Fruit fly (Drosophila melanogaster) whole organism, embryonic: Measurements from ENCODE around the gene CG6693.

ENCODE experiments used
- Atf-2 ChIP-seq: fragments of 200-800 bp; sonication (Bioruptor generic); optimal IDR thresholded peaks from 2 replicates; lab custom pipeline; 2016; ENCODE audit warnings: missing biosample characterization, missing genetic modification characterization
- Awh ChIP-seq: fragments of 200-800 bp; sonication (Bioruptor generic); IDR thresholded peaks from 2 replicates; pipeline ENCODE4, ENCODE4 v1.3.6; 2022; ENCODE audit warnings: missing biosample characterization, missing genetic modification characterization
- B-H1 ChIP-seq: fragments of 200-800 bp; sonication (Bioruptor generic); IDR thresholded peaks from 3 replicates; pipeline ENCODE4 v1.3.6; 2022; ENCODE audit warnings: missing biosample characterization, missing genetic modification characterization
- B-H2 ChIP-seq: fragments of 200-800 bp; sonication (Bioruptor generic); optimal IDR thresholded peaks from 2 replicates; lab custom pipeline; 2018; ENCODE audit warnings: missing biosample characterization, mild to moderate bottlenecking, missing genetic modification characterization
- Bteb2 ChIP-seq: fragments of 200-800 bp; sonication (Bioruptor generic); optimal IDR thresholded peaks from 2 replicates; lab custom pipeline; 2016; ENCODE audit warnings: missing biosample characterization, missing genetic modification characterization
- CG10321 ChIP-seq: fragments of 200-800 bp; sonication (Bioruptor generic); IDR thresholded peaks from 2 replicates; pipeline ENCODE4 v1.3.6; 2022; ENCODE audit warnings: missing biosample characterization, missing genetic modification characterization
- CG10431 ChIP-seq: fragments of 200-800 bp; sonication (Bioruptor generic); optimal IDR thresholded peaks from 3 replicates; lab custom pipeline; 2018; ENCODE audit warnings: missing biosample characterization, mild to moderate bottlenecking, missing genetic modification characterization
- CG11456 ChIP-seq: fragments of 200-800 bp; sonication (Bioruptor generic); IDR thresholded peaks from 3 replicates; pipeline ENCODE4 v1.3.6; 2022; ENCODE audit warnings: missing biosample characterization, missing genetic modification characterization
- CG11696 ChIP-seq: fragments of 200-800 bp; sonication (Bioruptor generic); IDR thresholded peaks from 2 replicates; pipeline ENCODE4 v1.3.6; 2022; ENCODE audit warnings: missing biosample characterization, missing genetic modification characterization
- CG12391 ChIP-seq: fragments of 200-800 bp; sonication (Bioruptor generic); optimal IDR thresholded peaks from 3 replicates; lab custom pipeline; 2018; ENCODE audit warnings: missing biosample characterization, mild to moderate bottlenecking, missing genetic modification characterization, moderate library complexity
- CG12942 ChIP-seq: fragments of 200-800 bp; sonication (Bioruptor generic); optimal IDR thresholded peaks from 3 replicates; lab custom pipeline; 2016; ENCODE audit warnings: missing biosample characterization, missing genetic modification characterization
- CG13894 ChIP-seq: fragments of 200-800 bp; sonication (Bioruptor generic); optimal IDR thresholded peaks from 3 replicates; lab custom pipeline; 2018; ENCODE audit warnings: missing biosample characterization, mild to moderate bottlenecking, missing genetic modification characterization, moderate library complexity
- CG14667 ChIP-seq: fragments of 200-800 bp; sonication (Bioruptor generic); IDR thresholded peaks from 2 replicates; pipeline ENCODE4 v1.3.6; 2022; ENCODE audit warnings: missing biosample characterization, missing genetic modification characterization
- CG1529 ChIP-seq: fragments of 200-800 bp; sonication (Bioruptor generic); optimal IDR thresholded peaks from 3 replicates; lab custom pipeline; 2018; ENCODE audit warnings: missing biosample characterization, missing genetic modification characterization
- CG15696 ChIP-seq: fragments of 200-800 bp; sonication (Bioruptor generic); optimal IDR thresholded peaks from 2 replicates; lab custom pipeline; 2019; ENCODE audit warnings: missing biosample characterization, mild to moderate bottlenecking, missing genetic modification characterization, moderate library complexity
- CG1603 ChIP-seq: fragments of 200-800 bp; sonication (Bioruptor generic); optimal IDR thresholded peaks from 2 replicates; lab custom pipeline; 2019; ENCODE audit warnings: missing biosample characterization, mild to moderate bottlenecking, missing genetic modification characterization, moderate library complexity
- CG1647 ChIP-seq: fragments of 200-800 bp; sonication (Bioruptor generic); optimal IDR thresholded peaks from 3 replicates; lab custom pipeline; 2016; ENCODE audit warnings: missing biosample characterization, missing genetic modification characterization
- CG17802 ChIP-seq: fragments of 200-800 bp; sonication (Bioruptor generic); optimal IDR thresholded peaks from 2 replicates; lab custom pipeline; 2018; ENCODE audit warnings: missing biosample characterization, mild to moderate bottlenecking, missing genetic modification characterization, moderate library complexity
- CG2875 ChIP-seq: fragments of 200-800 bp; sonication (Bioruptor generic); optimal IDR thresholded peaks from 2 replicates; lab custom pipeline; 2017; ENCODE audit warnings: missing biosample characterization, mild to moderate bottlenecking, missing genetic modification characterization, missing genetic modification reagents
- CG3407 ChIP-seq: fragments of 200-800 bp; sonication (Bioruptor generic); optimal IDR thresholded peaks from 2 replicates; lab custom pipeline; 2018; ENCODE audit warnings: missing biosample characterization, mild to moderate bottlenecking, missing genetic modification characterization
- CG4730 ChIP-seq: fragments of 200-800 bp; sonication (Bioruptor generic); IDR thresholded peaks from 2 replicates; pipeline ENCODE4 v1.3.6; 2022; ENCODE audit warnings: missing biosample characterization, missing genetic modification characterization
- CG6813 ChIP-seq: fragments of 200-800 bp; sonication (Bioruptor generic); optimal IDR thresholded peaks from 2 replicates; lab custom pipeline; 2017; ENCODE audit warnings: missing biosample characterization, missing genetic modification characterization, mild to moderate bottlenecking, moderate library complexity, missing genetic modification reagents
- CG8765 ChIP-seq: fragments of 200-800 bp; sonication (Bioruptor generic); IDR thresholded peaks from 2 replicates; pipeline ENCODE4 v1.3.6; 2022; ENCODE audit warnings: missing biosample characterization, missing genetic modification characterization
- CG8944 ChIP-seq: fragments of 200-800 bp; sonication (Bioruptor generic); optimal IDR thresholded peaks from 3 replicates; lab custom pipeline; 2016; ENCODE audit warnings: missing biosample characterization, missing genetic modification characterization
- Fer3 ChIP-seq: fragments of 200-800 bp; sonication (Bioruptor generic); optimal IDR thresholded peaks from 2 replicates; lab custom pipeline; 2018; ENCODE audit warnings: missing biosample characterization, mild to moderate bottlenecking, missing genetic modification characterization, moderate library complexity
- H15 ChIP-seq: fragments of 200-800 bp; sonication (Bioruptor generic); IDR thresholded peaks from 3 replicates; pipeline ENCODE4 v1.3.6; 2022; ENCODE audit warnings: missing biosample characterization, missing genetic modification characterization
- HHEX ChIP-seq: fragments of 200-800 bp; sonication (Bioruptor generic); optimal IDR thresholded peaks from 3 replicates; lab custom pipeline; 2017; ENCODE audit warnings: missing biosample characterization, mild to moderate bottlenecking, missing genetic modification characterization, missing genetic modification reagents
- Hr3 ChIP-seq: fragments of 200-800 bp; sonication (Bioruptor generic); optimal IDR thresholded peaks from 3 replicates; lab custom pipeline; 2016; ENCODE audit warnings: missing biosample characterization, missing genetic modification characterization
- Jarid2 ChIP-seq: fragments of 200-800 bp; sonication (Bioruptor generic); optimal IDR thresholded peaks from 3 replicates; lab custom pipeline; 2017; ENCODE audit warnings: mild to moderate bottlenecking, missing biosample characterization, missing genetic modification reagents, missing genetic modification characterization
- MBD-R2 ChIP-seq: fragments of 200-800 bp; sonication (Bioruptor generic); IDR thresholded peaks from 2 replicates; pipeline ENCODE4 v1.3.6; 2022; ENCODE audit warnings: missing biosample characterization, missing genetic modification characterization
- Meics ChIP-seq: fragments of 200-800 bp; sonication (Bioruptor generic); optimal IDR thresholded peaks from 2 replicates; lab custom pipeline; 2017; ENCODE audit warnings: missing biosample characterization, mild to moderate bottlenecking, missing genetic modification characterization
- Neu2 ChIP-seq: fragments of 200-800 bp; sonication (Bioruptor generic); optimal IDR thresholded peaks from 3 replicates; lab custom pipeline; 2016; ENCODE audit warnings: missing biosample characterization, missing genetic modification characterization, borderline replicate concordance
- Stat92E ChIP-seq, 3 experiments: fragments of >200 bp in 2 of 3; fragments of 200-800 bp in 1 of 3; sonication (Bioruptor generic) in 1 of 3; optimal IDR thresholded peaks; 2 replicates each; lab custom pipeline; 2017 to 2019; ENCODE audit warnings: missing biosample characterization in 3 of 3, missing genetic modification characterization in 3 of 3, mild to moderate bottlenecking in 1 of 3, moderate library complexity in 1 of 3
- Trl ChIP-seq, 3 experiments: fragments of >200 bp in 2 of 3; fragments of 200-800 bp in 1 of 3; sonication (Bioruptor generic) in 1 of 3; optimal IDR thresholded peaks; 2 replicates in 1 of 3; 3 replicates in 2 of 3; lab custom pipeline; 2016 to 2017; ENCODE audit warnings: missing biosample characterization in 1 of 3, missing genetic modification characterization in 1 of 3
- Xbp1 ChIP-seq: fragments of 200-800 bp; sonication (Bioruptor generic); optimal IDR thresholded peaks from 3 replicates; lab custom pipeline; 2016; ENCODE audit warnings: missing biosample characterization, mild to moderate bottlenecking, missing genetic modification characterization
- amos ChIP-seq: fragments of 200-800 bp; sonication (Bioruptor generic); IDR thresholded peaks from 2 replicates; pipeline ENCODE4 v1.3.6; 2022; ENCODE audit warnings: missing biosample characterization, missing genetic modification characterization; ENCODE audit not compliant: partially characterized antibody
- jumu ChIP-seq: fragments of 200-800 bp; sonication (Bioruptor generic); optimal IDR thresholded peaks from 3 replicates; lab custom pipeline; 2016; ENCODE audit warnings: missing biosample characterization, missing genetic modification characterization
- mld ChIP-seq: fragments of 200-800 bp; sonication (Bioruptor generic); IDR thresholded peaks from 3 replicates; pipeline ENCODE4 v1.3.6; 2022; ENCODE audit warnings: missing biosample characterization, missing genetic modification characterization; ENCODE audit not compliant: partially characterized antibody
- onecut ChIP-seq: fragments of 200-800 bp; sonication (Bioruptor generic); IDR thresholded peaks from 2 replicates; pipeline ENCODE4 v1.3.6; 2022; ENCODE audit warnings: missing biosample characterization, missing genetic modification characterization
- pan ChIP-seq, 4 experiments: fragments of >200 bp in 3 of 4; fragments of 200-800 bp in 1 of 4; sonication (Bioruptor generic) in 1 of 4; optimal IDR thresholded peaks in 3 of 4; IDR thresholded peaks in 1 of 4; 2 replicates each; pipeline versions ENCODE4 v1.3.6 to Lab custom; 2017 to 2022; ENCODE audit warnings: missing biosample characterization in 2 of 4, missing genetic modification characterization in 2 of 4, mixed read lengths in 1 of 4
- row ChIP-seq: fragments of 200-800 bp; sonication (Bioruptor generic); IDR thresholded peaks from 3 replicates; pipeline ENCODE4 v1.3.6; 2022; ENCODE audit warnings: missing biosample characterization, missing genetic modification characterization
- salm ChIP-seq: fragments of 200-800 bp; sonication (Bioruptor generic); optimal IDR thresholded peaks from 2 replicates; lab custom pipeline; 2018; ENCODE audit warnings: missing biosample characterization, mild to moderate bottlenecking, missing genetic modification characterization
- schlank ChIP-seq: fragments of 200-800 bp; sonication (Bioruptor generic); optimal IDR thresholded peaks from 2 replicates; lab custom pipeline; 2018; ENCODE audit warnings: missing biosample characterization, mild to moderate bottlenecking, missing genetic modification characterization
- slou ChIP-seq: fragments of 200-800 bp; sonication (Bioruptor generic); optimal IDR thresholded peaks from 3 replicates; lab custom pipeline; 2016; ENCODE audit warnings: missing biosample characterization, missing genetic modification characterization
- slp2 ChIP-seq: fragments of 200-800 bp; sonication (Bioruptor generic); optimal IDR thresholded peaks from 2 replicates; lab custom pipeline; 2016; ENCODE audit warnings: missing biosample characterization, missing genetic modification characterization
- sug ChIP-seq: fragments of 200-800 bp; optimal IDR thresholded peaks from 2 replicates; lab custom pipeline; 2019; ENCODE audit warnings: missing biosample characterization, mild to moderate bottlenecking, missing genetic modification characterization, moderate library complexity
- tio ChIP-seq: fragments of 200-800 bp; sonication (Bioruptor generic); optimal IDR thresholded peaks from 2 replicates; lab custom pipeline; 2017; ENCODE audit warnings: missing biosample characterization, missing genetic modification characterization, inconsistent platforms
- twi ChIP-seq: fragments of 200-800 bp; optimal IDR thresholded peaks from 2 replicates; lab custom pipeline; 2019; ENCODE audit warnings: missing biosample characterization, mild to moderate bottlenecking, missing genetic modification characterization, moderate library complexity

CG6693 gene

DNA sequence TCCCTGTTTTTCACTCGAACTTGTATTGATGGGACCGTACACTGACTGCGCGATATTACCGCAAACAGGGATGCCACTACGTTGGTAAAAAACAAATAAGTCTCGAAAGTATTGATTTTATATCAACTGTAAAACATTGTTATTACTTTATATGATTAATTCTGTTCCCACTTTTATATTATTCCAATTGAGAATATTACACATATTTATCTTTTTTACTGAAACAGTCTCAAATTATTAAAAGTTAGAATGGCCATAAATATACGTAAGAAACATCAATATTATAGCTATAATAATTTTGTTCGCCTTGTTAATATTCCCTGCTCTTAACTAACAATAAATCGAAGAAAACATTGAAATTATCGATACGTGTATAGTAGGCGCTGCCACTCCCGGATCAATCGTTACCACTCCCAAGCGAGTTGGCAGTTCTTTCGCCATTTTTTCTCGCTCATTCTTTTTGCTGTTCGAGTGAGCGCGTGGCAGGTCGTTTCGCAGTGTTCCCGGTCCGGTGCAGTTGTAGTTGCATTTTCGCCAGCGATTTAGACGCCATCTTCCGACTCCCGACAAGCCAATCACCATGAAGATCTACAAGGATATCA, 11.5 kb downstream of the CG6693 start, which contains the start of the genes SdhC and Tctp (continued):
- TF ChIP-seq onecut = peak; percentile 70
- TF ChIP-seq Xbp1 (GFP tag; lab: Kevin White, UChicago) = peak; percentile 61
- peak; percentile 62 for TF ChIP-seq Meics (GFP tag; lab: Kevin White, UChicago)
- peak; percentile 40 for TF ChIP-seq CG12942 (GFP tag; lab: Kevin White, UChicago)
- TF ChIP-seq pan (optimal IDR thresholded peaks at IDR 0.05; lab: Kevin White, UChicago) = no peak
- peak in 1 of 2 experiments; percentile 29 for TF ChIP-seq pan (GFP tag; optimal IDR thresholded peaks at IDR 0.05 in 1 of 2, IDR thresholded peaks at IDR 0.05 in 1 of 2)
- no peak for TF ChIP-seq tio
- no peak for TF ChIP-seq CG8944 (GFP tag; lab: Kevin White, UChicago)
- no peak for TF ChIP-seq twi (tag; lab: Kevin White, UChicago)
- peak; percentile 46 for TF ChIP-seq Bteb2 (GFP tag; lab: Kevin White, UChicago)
- TF ChIP-seq H15 = no peak
- TF ChIP-seq CG11696 = no peak
- TF ChIP-seq amos (GFP tag; lab: Robert Waterston, UW) = peak; percentile 49; the same call in 1 of the 2 replicates
- no peak for TF ChIP-seq CG8765 (GFP tag; lab: Robert Waterston, UW)
- TF ChIP-seq MBD-R2 (GFP tag; lab: Robert Waterston, UW) = 0 out of 2 replicates have a peak, but pooled peaks have one; percentile 25
- TF ChIP-seq CG10321 (GFP tag; lab: Robert Waterston, UW) = peak; percentile 8; the same call in 1 of the 2 replicates
- peak; percentile 57 for TF ChIP-seq CG15696 (tag; lab: Kevin White, UChicago)
- no peak for TF ChIP-seq CG2875 (GFP tag; lab: Kevin White, UChicago)
- TF ChIP-seq row (GFP tag; lab: Robert Waterston, UW) = peak; percentile 72
- no peak for TF ChIP-seq CG1647 (GFP tag; lab: Kevin White, UChicago)
- TF ChIP-seq sug = peak; percentile 54
- peak; percentile 77 for TF ChIP-seq CG12391
- TF ChIP-seq CG6813 (GFP tag; lab: Kevin White, UChicago) = no peak
- TF ChIP-seq Stat92E (GFP tag; optimal IDR thresholded peaks at IDR 0.05; lab: Kevin White, UChicago) = no peak
- peak; percentile 6 for TF ChIP-seq Atf-2 (GFP tag; lab: Kevin White, UChicago)
- no peak for TF ChIP-seq Jarid2 (GFP tag; lab: Kevin White, UChicago)
- no peak for TF ChIP-seq CG14667
- peak; percentile 72 for TF ChIP-seq CG13894 (tag; lab: Kevin White, UChicago)
- TF ChIP-seq B-H2 (GFP tag; lab: Kevin White, UChicago) = peak; percentile 61
- TF ChIP-seq HHEX (GFP tag; lab: Kevin White, UChicago) = no peak
- TF ChIP-seq CG3407 (GFP tag; lab: Kevin White, UChicago) = no peak
- peak; percentile 9 for TF ChIP-seq CG10431 (GFP tag; lab: Kevin White, UChicago)
- peak; percentile 6 for TF ChIP-seq CG1529 (GFP tag; lab: Kevin White, UChicago)
- TF ChIP-seq slp2 (GFP tag; lab: Kevin White, UChicago) = no peak
- TF ChIP-seq schlank (tag; lab: Kevin White, UChicago) = no peak
- TF ChIP-seq CG4730 (GFP tag; lab: Robert Waterston, UW) = no peak
- peak in 1 of 2 experiments; percentile 15 for TF ChIP-seq Trl (optimal IDR thresholded peaks at IDR 0.05; lab: Kevin White, UChicago)
- TF ChIP-seq Trl (GFP tag; optimal IDR thresholded peaks at IDR 0.05; lab: Kevin White, UChicago) = peak; percentile 51
- no peak for TF ChIP-seq B-H1 (GFP tag; lab: Robert Waterston, UW)
- TF ChIP-seq slou (GFP tag; lab: Kevin White, UChicago) = peak; percentile 3
- peak; percentile 36 for TF ChIP-seq CG1603 (tag; lab: Kevin White, UChicago)
- no peak for TF ChIP-seq mld (GFP tag; lab: Robert Waterston, UW)
- TF ChIP-seq Fer3 (tag; lab: Kevin White, UChicago) = peak; percentile 40
- TF ChIP-seq CG11456 (GFP tag; lab: Robert Waterston, UW) = peak; percentile 23; the same call in 2 of the 3 replicates
- no peak for TF ChIP-seq salm (tag; lab: Kevin White, UChicago)
- TF ChIP-seq Awh (GFP tag; lab: Robert Waterston, UW) = 0 out of 2 replicates have a peak, but pooled peaks have one; percentile 26
- peak; percentile 25 for TF ChIP-seq jumu (GFP tag; lab: Kevin White, UChicago)
- no peak for TF ChIP-seq Neu2 (GFP tag; lab: Kevin White, UChicago)
- peak; percentile 41 for TF ChIP-seq Hr3 (GFP tag; lab: Kevin White, UChicago)
- peak; percentile 6 for TF ChIP-seq CG17802 (tag; lab: Kevin White, UChicago)
